Fruit fly (Drosophila melanogaster) whole organism, pupa: Measurements from ENCODE around the gene baf.
A peak's percentile ranks its signal among the peaks of the same experiment; 100 is the strongest.

Experiments used
- CG10348 ChIP-seq: fragments of 200-800 bp; sonication (Bioruptor generic); IDR thresholded peaks from 2 replicates; pipeline ENCODE4 v1.3.6; 2022; ENCODE audit warnings: missing biosample characterization, missing genetic modification characterization
- CG12605 ChIP-seq: fragments of 200-800 bp; sonication (Bioruptor generic); IDR thresholded peaks from 2 replicates; pipeline ENCODE4 v1.3.6; 2022; ENCODE audit warnings: missing biosample characterization, missing genetic modification characterization
- CG13204 ChIP-seq: fragments of 200-800 bp; sonication (Bioruptor generic); optimal IDR thresholded peaks from 2 replicates; lab custom pipeline; 2018; ENCODE audit warnings: missing biosample characterization, mild to moderate bottlenecking, missing genetic modification characterization, moderate library complexity
- CG14655 ChIP-seq: fragments of 200-800 bp; sonication (Bioruptor generic); optimal IDR thresholded peaks from 3 replicates; lab custom pipeline; 2017; ENCODE audit warnings: mild to moderate bottlenecking, missing biosample characterization, missing genetic modification reagents, missing genetic modification characterization
- CG15710 ChIP-seq: fragments of 200-800 bp; sonication (Bioruptor generic); optimal IDR thresholded peaks from 2 replicates; lab custom pipeline; 2018; ENCODE audit warnings: missing biosample characterization, mild to moderate bottlenecking, missing genetic modification characterization, moderate library complexity
- CG17806 ChIP-seq: fragments of 200-800 bp; sonication (Bioruptor generic); optimal IDR thresholded peaks from 2 replicates; lab custom pipeline; 2018; ENCODE audit warnings: missing biosample characterization, mild to moderate bottlenecking, missing genetic modification characterization, moderate library complexity
- CG32121 ChIP-seq: fragments of 200-800 bp; sonication (Bioruptor generic); IDR thresholded peaks from 2 replicates; pipeline ENCODE4 v1.3.6; 2022; ENCODE audit warnings: missing biosample characterization, missing genetic modification characterization
- CG34367 ChIP-seq: fragments of 200-800 bp; sonication (Bioruptor generic); optimal IDR thresholded peaks from 2 replicates; lab custom pipeline; 2018; ENCODE audit warnings: missing biosample characterization, mild to moderate bottlenecking, missing genetic modification characterization
- CG4496 ChIP-seq: fragments of 200-800 bp; sonication (Bioruptor generic); IDR thresholded peaks from 3 replicates; pipeline ENCODE4 v1.3.6; 2022; ENCODE audit warnings: missing biosample characterization, missing genetic modification characterization
- CG8159 ChIP-seq: fragments of 200-800 bp; sonication (Bioruptor generic); optimal IDR thresholded peaks from 3 replicates; lab custom pipeline; 2018; ENCODE audit warnings: missing biosample characterization, mild to moderate bottlenecking, missing genetic modification characterization, moderate library complexity
- CG8301 ChIP-seq: fragments of 200-800 bp; sonication (Bioruptor generic); optimal IDR thresholded peaks from 2 replicates; lab custom pipeline; 2018; ENCODE audit warnings: missing biosample characterization, mild to moderate bottlenecking, missing genetic modification characterization
- CG9948 ChIP-seq: fragments of 200-800 bp; sonication (Bioruptor generic); optimal IDR thresholded peaks from 2 replicates; lab custom pipeline; 2018; ENCODE audit warnings: missing biosample characterization, mild to moderate bottlenecking, missing genetic modification characterization, moderate library complexity
- D1 ChIP-seq: fragments of 200-800 bp; sonication (Bioruptor generic); optimal IDR thresholded peaks from 2 replicates; lab custom pipeline; 2018; ENCODE audit warnings: missing biosample characterization, mild to moderate bottlenecking, missing genetic modification characterization, moderate library complexity
- EcR ChIP-seq: fragments of 200-800 bp; sonication (Bioruptor generic); optimal IDR thresholded peaks from 3 replicates; lab custom pipeline; 2019; ENCODE audit warnings: missing biosample characterization, missing genetic modification characterization, mild to moderate bottlenecking, moderate library complexity, missing genetic modification reagents
- Ets98B ChIP-seq: fragments of 200-800 bp; sonication (Bioruptor generic); IDR thresholded peaks from 2 replicates; pipeline ENCODE4 v1.3.6; 2022; ENCODE audit warnings: missing biosample characterization, missing genetic modification characterization
- Pif1A ChIP-seq: fragments of 200-800 bp; sonication (Bioruptor generic); optimal IDR thresholded peaks from 3 replicates; lab custom pipeline; 2016; ENCODE audit warnings: missing biosample characterization, missing genetic modification characterization
- Pif1B ChIP-seq: fragments of 200-800 bp; sonication (Bioruptor generic); optimal IDR thresholded peaks from 3 replicates; lab custom pipeline; 2016; ENCODE audit warnings: missing biosample characterization, missing genetic modification characterization
- Snoo ChIP-seq: fragments of 200-800 bp; sonication (Bioruptor generic); optimal IDR thresholded peaks from 3 replicates; lab custom pipeline; 2017; ENCODE audit warnings: missing biosample characterization, mild to moderate bottlenecking, missing genetic modification characterization, inconsistent platforms
- fd96Ca ChIP-seq: fragments of 200-800 bp; sonication (Bioruptor generic); IDR thresholded peaks from 3 replicates; pipeline ENCODE4 v1.3.6; 2022; ENCODE audit warnings: missing biosample characterization, missing genetic modification characterization
- gl ChIP-seq: fragments of 200-800 bp; sonication (Bioruptor generic); optimal IDR thresholded peaks from 2 replicates; lab custom pipeline; 2018; ENCODE audit warnings: missing biosample characterization, mild to moderate bottlenecking, missing genetic modification characterization
- rn ChIP-seq: fragments of 200-800 bp; sonication (Bioruptor generic); IDR thresholded peaks from 2 replicates; pipeline ENCODE4 v1.3.6; 2022; ENCODE audit warnings: missing biosample characterization, missing genetic modification characterization

Gene baf

dm6 chr2L:7993062-7993685 lies 36.1 kb upstream of the baf start:
- TF ChIP-seq CG32121 (GFP tag; lab: Robert Waterston, UW) (peak; percentile 35), EcR (GFP tag; lab: Kevin White, UChicago) (peak; percentile 20), CG4496 (GFP tag; lab: Robert Waterston, UW) (peak; percentile 48; the same call in 2 of the 3 replicates), fd96Ca (GFP tag; lab: Robert Waterston, UW) (peak; percentile 56; the same call in 2 of the 3 replicates), CG13204 (GFP tag; lab: Kevin White, UChicago) (no peak), CG12605 (peak; percentile 23; the same call in 1 of the 2 replicates), CG9948 (no peak)

DNA sequence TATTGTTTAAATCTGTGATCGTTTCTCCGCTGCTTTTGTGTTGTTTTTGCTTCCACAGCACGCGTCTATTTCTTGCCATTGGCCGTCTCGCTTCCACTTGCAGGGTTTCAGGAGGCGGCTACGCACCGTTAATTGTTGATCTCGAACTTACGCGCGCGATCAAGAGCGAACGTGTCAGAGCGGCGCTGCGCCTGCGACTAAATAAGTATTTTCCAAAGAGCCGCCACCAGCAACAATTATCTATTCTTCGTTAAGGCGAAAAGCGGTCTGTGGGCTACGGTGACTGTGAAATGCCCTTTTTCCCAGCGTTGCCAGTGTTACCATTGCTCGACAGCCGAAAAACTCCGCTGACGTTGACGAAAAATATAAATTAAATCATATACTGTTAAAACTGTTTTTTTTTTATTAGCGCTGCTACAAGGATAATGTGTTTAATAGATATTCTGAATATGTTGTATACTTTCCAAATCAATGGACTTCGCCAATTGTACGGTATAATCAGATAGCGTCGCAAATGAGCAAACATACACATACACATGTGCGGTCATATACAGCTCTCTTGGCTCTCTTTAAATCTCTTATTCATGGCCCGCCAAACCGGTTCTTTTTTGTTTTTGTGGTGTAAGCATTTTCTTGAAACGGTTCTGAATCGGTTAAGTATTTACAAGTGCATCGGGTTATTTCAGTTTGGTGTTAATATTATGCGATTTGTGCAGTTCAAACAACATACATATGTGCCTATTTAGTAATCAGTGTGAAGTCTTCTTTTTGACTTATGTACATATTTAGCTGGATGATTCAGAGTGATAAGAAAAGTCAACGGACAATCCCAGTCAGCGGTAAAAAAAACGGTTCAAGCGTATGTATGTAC lies 35.0 kb upstream of the baf start, which contains the start of gene pes:
Gene pes (minus strand): TSS at position 201 of the 871 bp plus-strand sequence.
- no peak for TF ChIP-seq CG12605
- TF ChIP-seq Ets98B (GFP tag; lab: Robert Waterston, UW), result peak; percentile 85
- TF ChIP-seq CG10348 (GFP tag; lab: Robert Waterston, UW), result no peak; the same call in 1 of the 2 replicates
- TF ChIP-seq CG9948, result peak; percentile 89
- peak; percentile 97 for TF ChIP-seq Pif1B (GFP tag; lab: Kevin White, UChicago)
- peak; percentile 94 for TF ChIP-seq CG32121 (GFP tag; lab: Robert Waterston, UW)
- peak; percentile 81 for TF ChIP-seq rn (GFP tag; lab: Robert Waterston, UW)
- TF ChIP-seq CG34367 (tag; lab: Kevin White, UChicago), result peak; percentile 61
- no peak for TF ChIP-seq CG15710 (tag; lab: Kevin White, UChicago)
- TF ChIP-seq fd96Ca (GFP tag; lab: Robert Waterston, UW), result peak; percentile 96
- TF ChIP-seq CG4496 (GFP tag; lab: Robert Waterston, UW), result peak; percentile 93
- TF ChIP-seq CG8159 (tag; lab: Kevin White, UChicago), result peak; percentile 94
- TF ChIP-seq CG17806 (tag; lab: Kevin White, UChicago), result peak; percentile 86
- peak; percentile 91 for TF ChIP-seq Snoo (tag; lab: Kevin White, UChicago)
- TF ChIP-seq gl (tag; lab: Kevin White, UChicago), result peak; percentile 75
- TF ChIP-seq CG13204 (GFP tag; lab: Kevin White, UChicago), result peak; percentile 51
- peak; percentile 90 for TF ChIP-seq CG8301 (tag; lab: Kevin White, UChicago)
- peak; percentile 93 for TF ChIP-seq CG14655 (GFP tag; lab: Kevin White, UChicago)
- TF ChIP-seq D1, result peak; percentile 91
- peak; percentile 97 for TF ChIP-seq Pif1A
- peak; percentile 75 for TF ChIP-seq EcR (GFP tag; lab: Kevin White, UChicago)

dm6 chr2L:7997290-7998079 lies 31.8 kb upstream of the baf start:
- TF ChIP-seq EcR (GFP tag; lab: Kevin White, UChicago) (peak; percentile 21), Pif1A (no peak), CG13204 (GFP tag; lab: Kevin White, UChicago) (no peak), CG34367 (tag; lab: Kevin White, UChicago) (peak; percentile 39), CG4496 (GFP tag; lab: Robert Waterston, UW) (no peak), CG15710 (tag; lab: Kevin White, UChicago) (peak; percentile 33), rn (GFP tag; lab: Robert Waterston, UW) (no peak), D1 (no peak), CG9948 (peak; percentile 43), Pif1B (GFP tag; lab: Kevin White, UChicago) (no peak), CG10348 (GFP tag; lab: Robert Waterston, UW) (no peak), CG12605 (0 out of 2 replicates have a peak, but pooled peaks have one; percentile 16), CG8159 (tag; lab: Kevin White, UChicago) (peak; percentile 74), Ets98B (GFP tag; lab: Robert Waterston, UW) (no peak; the same call in 1 of the 2 replicates), Snoo (tag; lab: Kevin White, UChicago) (no peak), fd96Ca (GFP tag; lab: Robert Waterston, UW) (no peak), CG14655 (GFP tag; lab: Kevin White, UChicago) (peak; percentile 67), CG32121 (GFP tag; lab: Robert Waterston, UW) (peak; percentile 52; the same call in 1 of the 2 replicates), CG8301 (tag; lab: Kevin White, UChicago) (peak; percentile 53), gl (tag; lab: Kevin White, UChicago) (no peak), CG17806 (tag; lab: Kevin White, UChicago) (peak; percentile 64)

- TF ChIP-seq CG12605 (no peak), EcR (GFP tag; lab: Kevin White, UChicago) (no peak), Snoo (tag; lab: Kevin White, UChicago) (no peak), D1 (no peak), CG17806 (tag; lab: Kevin White, UChicago) (no peak), CG13204 (GFP tag; lab: Kevin White, UChicago) (no peak), CG8159 (tag; lab: Kevin White, UChicago) (no peak), CG9948 (no peak), CG34367 (tag; lab: Kevin White, UChicago) (no peak), gl (tag; lab: Kevin White, UChicago) (no peak), CG14655 (GFP tag; lab: Kevin White, UChicago) (no peak), Pif1A (no peak), Pif1B (GFP tag; lab: Kevin White, UChicago) (no peak), CG8301 (tag; lab: Kevin White, UChicago) (no peak), Ets98B (GFP tag; lab: Robert Waterston, UW) (no peak), CG4496 (GFP tag; lab: Robert Waterston, UW) (no peak), CG10348 (GFP tag; lab: Robert Waterston, UW) (no peak), CG15710 (tag; lab: Kevin White, UChicago) (no peak)
Measured at dm6 chr2L:7998080-7998457, 31.2 kb upstream of the baf start, which contains the start of gene CG7227. CG7227 (minus strand) TSS chr2L:7998151.
